Worm (Caenorhabditis elegans) whole organism, L3 larva: ENCODE results near the gene ZC449.4.

Experiments
- aly-2 ChIP-seq: fragments of 150-350 bp; optimal IDR thresholded peaks from 2 replicates; lab custom pipeline; 2014; ENCODE audit warnings: missing biosample characterization, missing genetic modification characterization
- elt-3 ChIP-seq, 3 experiments: fragments of 150-350 bp in 1 of 3; sonication (generic microtip) in 2 of 3; optimal IDR thresholded peaks; 2 replicates in 2 of 3; 4 replicates in 1 of 3; lab custom pipeline; 2014 to 2017; ENCODE audit warnings: missing biosample characterization in 3 of 3, missing genetic modification characterization in 3 of 3
- mdl-1 ChIP-seq: fragments of 150-350 bp; optimal IDR thresholded peaks from 2 replicates; lab custom pipeline; 2014; ENCODE audit warnings: missing biosample characterization, missing genetic modification characterization
- nhr-12 ChIP-seq: fragments of 150-350 bp; optimal IDR thresholded peaks from 2 replicates; lab custom pipeline; 2014; ENCODE audit warnings: missing biosample characterization, missing genetic modification characterization
- nhr-237 ChIP-seq: fragments of 150-350 bp; optimal IDR thresholded peaks from 2 replicates; lab custom pipeline; 2014; ENCODE audit warnings: missing biosample characterization, missing genetic modification characterization
- nhr-76 ChIP-seq: fragments of 150-350 bp; sonication (generic microtip); optimal IDR thresholded peaks from 5 replicates; lab custom pipeline; 2014; ENCODE audit warnings: missing biosample characterization, missing genetic modification characterization
- unc-39 ChIP-seq: sonication (generic microtip); optimal IDR thresholded peaks from 4 replicates; lab custom pipeline; 2017; ENCODE audit warnings: missing biosample characterization, missing genetic modification characterization

ce11 chrX:5077696-5078343 lies 44.1 kb upstream of the ZC449.4 start, which contains the start of gene cal-5:
- TF ChIP-seq mdl-1 (tag; lab: Kevin White, UChicago), result no peak
- no peak for TF ChIP-seq aly-2 (tag; lab: Kevin White, UChicago)
- TF ChIP-seq nhr-76 (tag; lab: Kevin White, UChicago), result no peak
- TF ChIP-seq nhr-237 (tag; lab: Kevin White, UChicago), result no peak
- no peak for TF ChIP-seq elt-3 (tag; optimal IDR thresholded peaks at IDR 0.05; lab: Kevin White, UChicago)
- no peak for TF ChIP-seq nhr-12 (tag; lab: Kevin White, UChicago)
- TF ChIP-seq unc-39, result no peak
